Fruit fly (Drosophila melanogaster): ENCODE measurements around the gene CG43084.

Gene CG43084

DNA sequence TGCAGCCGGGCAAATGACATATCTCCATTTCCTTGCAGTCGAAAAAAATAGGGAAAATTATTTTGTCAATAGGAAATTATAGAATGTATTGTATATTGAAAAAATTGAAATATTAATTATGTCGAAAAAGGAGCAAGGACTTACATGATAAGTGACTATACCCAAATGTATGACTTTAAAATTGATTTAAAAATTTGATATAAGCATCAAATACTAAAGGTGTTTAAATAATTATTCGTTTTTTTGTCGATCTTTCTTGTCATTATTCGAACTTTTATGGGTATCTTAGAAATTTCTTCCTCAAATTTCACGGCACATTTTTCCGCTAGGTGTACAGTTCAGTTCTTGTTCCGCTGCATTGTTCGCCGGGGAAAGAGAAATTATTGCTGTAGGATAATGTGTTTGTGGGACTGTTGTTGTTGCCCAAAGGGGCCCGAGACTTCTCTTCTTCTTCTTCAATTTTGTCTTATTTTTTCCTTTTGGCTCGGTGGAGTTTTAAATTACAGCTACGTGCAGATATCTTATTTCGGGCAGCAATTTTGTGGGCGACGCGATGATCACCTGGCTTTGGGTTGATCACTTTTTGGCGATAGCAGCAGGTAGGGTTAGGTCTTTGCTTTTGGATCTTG is 49.8 kb downstream of the CG43084 start (continued):
- no peak for TF ChIP-seq Opbp (GFP tag; IDR thresholded peaks at IDR 0.05; ENCODE audit: partially characterized antibody)
- TF ChIP-seq HmgZ (tag; optimal IDR thresholded peaks at IDR 0.05), result no peak
- TF ChIP-seq Six4 (GFP tag; optimal IDR thresholded peaks at IDR 0.05), result no peak
- no peak for TF ChIP-seq Tbp (GFP tag; optimal IDR thresholded peaks at IDR 0.05)
- TF ChIP-seq CG30431 (GFP tag; optimal IDR thresholded peaks at IDR 0.05), result peak; percentile 60
- peak; percentile 25; the same call in 1 of the 2 replicates for TF ChIP-seq CG17328 (GFP tag; IDR thresholded peaks at IDR 0.05)
- TF ChIP-seq CG32772 (GFP tag; IDR thresholded peaks at IDR 0.05), result no peak
- TF ChIP-seq bcd (GFP tag; optimal IDR thresholded peaks at IDR 0.05), result no peak
- TF ChIP-seq al (GFP tag; IDR thresholded peaks at IDR 0.05), result no peak
- peak; percentile 69 for TF ChIP-seq D19A (tag; optimal IDR thresholded peaks at IDR 0.05)
- no peak for TF ChIP-seq CG11723 (GFP tag; optimal IDR thresholded peaks at IDR 0.05)
- peak; percentile 89 for TF ChIP-seq sens (GFP tag)
- peak; percentile 45 for TF ChIP-seq unpg (GFP tag; optimal IDR thresholded peaks at IDR 0.05)
- TF ChIP-seq Sox102F (GFP tag; optimal IDR thresholded peaks at IDR 0.05), result no peak
- TF ChIP-seq CG2875 (GFP tag; optimal IDR thresholded peaks at IDR 0.05), result peak; percentile 38
- peak; percentile 46; the same call in 1 of the 2 replicates for TF ChIP-seq CG10959 (GFP tag; IDR thresholded peaks at IDR 0.05)
- no peak for TF ChIP-seq CG9876 (GFP tag; optimal IDR thresholded peaks at IDR 0.05)
- no peak for TF ChIP-seq CG15011 (GFP tag; optimal IDR thresholded peaks at IDR 0.05)
- TF ChIP-seq Abd-B (GFP tag; optimal IDR thresholded peaks at IDR 0.05), result peak; percentile 48
- TF ChIP-seq D (optimal IDR thresholded peaks at IDR 0.05), result no peak
- peak; percentile 19 for TF ChIP-seq D (GFP tag; optimal IDR thresholded peaks at IDR 0.05)
- TF ChIP-seq Sin3A (optimal IDR thresholded peaks at IDR 0.05), result no peak
- no peak for TF ChIP-seq CG17912 (GFP tag; optimal IDR thresholded peaks at IDR 0.05)
- no peak for TF ChIP-seq gro (GFP tag; optimal IDR thresholded peaks at IDR 0.05)
- no peak for TF ChIP-seq CG14860 (GFP tag; IDR thresholded peaks at IDR 0.05; ENCODE audit: partially characterized antibody)
- TF ChIP-seq Dip2 (GFP tag; IDR thresholded peaks at IDR 0.05), result no peak
- no peak for TF ChIP-seq Dbx (GFP tag; IDR thresholded peaks at IDR 0.05)
- TF ChIP-seq CG8359 (GFP tag; optimal IDR thresholded peaks at IDR 0.05; ENCODE audit: borderline replicate concordance), result no peak
- TF ChIP-seq CG12071 (GFP tag; optimal IDR thresholded peaks at IDR 0.05), result no peak
- TF ChIP-seq fd102C (GFP tag; optimal IDR thresholded peaks at IDR 0.05), result peak; percentile 77
- TF ChIP-seq HLH4C (GFP tag; IDR thresholded peaks at IDR 0.05; ENCODE audit: partially characterized antibody), result no peak
- no peak for TF ChIP-seq Jarid2 (GFP tag; optimal IDR thresholded peaks at IDR 0.05)
- no peak for TF ChIP-seq gt (GFP tag; IDR thresholded peaks at IDR 0.05)
- peak; percentile 86 for TF ChIP-seq Elba2 (GFP tag; optimal IDR thresholded peaks at IDR 0.05)
- TF ChIP-seq CG14050 (GFP tag; IDR thresholded peaks at IDR 0.05), result no peak
- TF ChIP-seq hth (optimal IDR thresholded peaks at IDR 0.05), result no peak
- TF ChIP-seq CG9817 (tag; optimal IDR thresholded peaks at IDR 0.05), result no peak
- no peak for TF ChIP-seq CG7745 (tag; optimal IDR thresholded peaks at IDR 0.05)
- TF ChIP-seq en (GFP tag; optimal IDR thresholded peaks at IDR 0.05), result no peak
- TF ChIP-seq CG2712 (tag; optimal IDR thresholded peaks at IDR 0.05), result peak; percentile 81
- no peak for TF ChIP-seq Lpt (GFP tag; optimal IDR thresholded peaks at IDR 0.05)
- TF ChIP-seq Nf-YC (tag; optimal IDR thresholded peaks at IDR 0.05), result no peak
- TF ChIP-seq CG9609 (GFP tag; optimal IDR thresholded peaks at IDR 0.05), result no peak
- TF ChIP-seq Mrtf (GFP tag; IDR thresholded peaks at IDR 0.05), result no peak
- no peak for TF ChIP-seq CG14014 (GFP tag; IDR thresholded peaks at IDR 0.05)
- TF ChIP-seq CG16815 (GFP tag; optimal IDR thresholded peaks at IDR 0.05), result peak; percentile 81
- no peak for TF ChIP-seq Dek (tag; optimal IDR thresholded peaks at IDR 0.05)
- no peak for TF ChIP-seq danr (GFP tag; IDR thresholded peaks at IDR 0.05)
- no peak for TF ChIP-seq br (optimal IDR thresholded peaks at IDR 0.05)
- TF ChIP-seq HLH3B (GFP tag; IDR thresholded peaks at IDR 0.05), result no peak
- TF ChIP-seq CG10209 (GFP tag; optimal IDR thresholded peaks at IDR 0.05), result peak; percentile 62
- peak; percentile 55 to 59 for TF ChIP-seq bsh (GFP tag; optimal IDR thresholded peaks at IDR 0.05)

All from whole organism, embryonic.